Worm (Caenorhabditis elegans) whole organism, L3 larva: ENCODE measurements around the gene ndus-8.

ENCODE experiments used
- ceh-16 ChIP-seq: sonication (generic microtip); optimal IDR thresholded peaks from 2 replicates; lab custom pipeline; 2017; ENCODE audit warnings: missing biosample characterization, missing genetic modification characterization
- ceh-28 ChIP-seq: fragments of 150-350 bp; optimal IDR thresholded peaks from 2 replicates; lab custom pipeline; 2014; ENCODE audit warnings: missing biosample characterization, missing genetic modification reagents, missing genetic modification characterization
- ceh-82 ChIP-seq: fragments of 150-350 bp; optimal IDR thresholded peaks from 2 replicates; lab custom pipeline; 2014; ENCODE audit warnings: missing biosample characterization, missing genetic modification characterization
- ceh-9 ChIP-seq: sonication (generic microtip); optimal IDR thresholded peaks from 2 replicates; lab custom pipeline; 2018; ENCODE audit warnings: missing biosample characterization, missing genetic modification characterization
- daf-12 ChIP-seq: fragments of 150-350 bp; optimal IDR thresholded peaks from 2 replicates; lab custom pipeline; 2014; ENCODE audit warnings: missing biosample characterization, missing genetic modification reagents, missing genetic modification characterization
- egl-27 ChIP-seq: sonication (generic microtip); optimal IDR thresholded peaks from 4 replicates; lab custom pipeline; 2017; ENCODE audit warnings: missing biosample characterization, missing genetic modification reagents, missing genetic modification characterization
- egl-5 ChIP-seq: fragments of 150-350 bp; optimal IDR thresholded peaks from 2 replicates; lab custom pipeline; 2017; ENCODE audit warnings: missing biosample characterization, missing genetic modification reagents, missing genetic modification characterization, inconsistent platforms
- elt-1 ChIP-seq: fragments of 150-350 bp; optimal IDR thresholded peaks from 2 replicates; lab custom pipeline; 2014; ENCODE audit warnings: missing biosample characterization, missing genetic modification characterization
- elt-3 ChIP-seq, 3 experiments: fragments of 150-350 bp in 1 of 3; sonication (generic microtip) in 2 of 3; optimal IDR thresholded peaks; 2 replicates in 2 of 3; 4 replicates in 1 of 3; lab custom pipeline; 2014 to 2017; ENCODE audit warnings: missing biosample characterization in 3 of 3, missing genetic modification characterization in 3 of 3
- fkh-2 ChIP-seq: fragments of 150-350 bp; optimal IDR thresholded peaks from 2 replicates; lab custom pipeline; 2014; ENCODE audit warnings: missing biosample characterization, missing genetic modification reagents, missing genetic modification characterization
- jun-1 ChIP-seq: fragments of 150-350 bp; optimal IDR thresholded peaks from 2 replicates; lab custom pipeline; 2014; ENCODE audit warnings: missing biosample characterization, missing genetic modification reagents, missing genetic modification characterization
- lin-15B ChIP-seq: fragments of 150-350 bp; optimal IDR thresholded peaks from 2 replicates; lab custom pipeline; 2014; ENCODE audit warnings: missing biosample characterization, missing genetic modification characterization
- lsy-12 ChIP-seq: sonication (generic microtip); optimal IDR thresholded peaks from 2 replicates; lab custom pipeline; 2016; ENCODE audit warnings: mild to moderate bottlenecking, missing genetic modification characterization, missing compliant biosample characterization
- mdl-1 ChIP-seq: fragments of 150-350 bp; optimal IDR thresholded peaks from 2 replicates; lab custom pipeline; 2014; ENCODE audit warnings: missing biosample characterization, missing genetic modification characterization
- mml-1 ChIP-seq: fragments of 150-350 bp; sonication (generic microtip); optimal IDR thresholded peaks from 3 replicates; lab custom pipeline; 2014; ENCODE audit warnings: missing biosample characterization, missing genetic modification characterization
- nfya-1 ChIP-seq: sonication (generic microtip); optimal IDR thresholded peaks from 2 replicates; lab custom pipeline; 2017; ENCODE audit warnings: missing genetic modification characterization, mild to moderate bottlenecking, missing compliant biosample characterization, antibody characterized with exemption, moderate library complexity; ENCODE audit not compliant: insufficient read depth
- nhr-12 ChIP-seq: fragments of 150-350 bp; optimal IDR thresholded peaks from 2 replicates; lab custom pipeline; 2014; ENCODE audit warnings: missing biosample characterization, missing genetic modification characterization
- nhr-23 ChIP-seq: fragments of 150-350 bp; optimal IDR thresholded peaks from 2 replicates; lab custom pipeline; 2014; ENCODE audit warnings: missing biosample characterization, missing genetic modification reagents, missing genetic modification characterization
- nhr-237 ChIP-seq: fragments of 150-350 bp; optimal IDR thresholded peaks from 2 replicates; lab custom pipeline; 2014; ENCODE audit warnings: missing biosample characterization, missing genetic modification characterization
- nhr-25 ChIP-seq: sonication (generic microtip); optimal IDR thresholded peaks from 2 replicates; lab custom pipeline; 2017; ENCODE audit warnings: missing biosample characterization, missing genetic modification characterization
- nhr-43 ChIP-seq: sonication (generic microtip); optimal IDR thresholded peaks from 2 replicates; lab custom pipeline; 2016; ENCODE audit warnings: mild to moderate bottlenecking, missing genetic modification characterization, missing compliant biosample characterization; ENCODE audit not compliant: poor library complexity, severe bottlenecking
- nhr-67 ChIP-seq: fragments of 150-350 bp; optimal IDR thresholded peaks from 2 replicates; lab custom pipeline; 2014; ENCODE audit warnings: missing biosample characterization, missing genetic modification characterization
- nhr-76 ChIP-seq: fragments of 150-350 bp; sonication (generic microtip); optimal IDR thresholded peaks from 5 replicates; lab custom pipeline; 2014; ENCODE audit warnings: missing biosample characterization, missing genetic modification characterization
- pha-4 ChIP-seq: fragments of 150-350 bp; optimal IDR thresholded peaks from 2 replicates; lab custom pipeline; 2014; ENCODE audit warnings: missing biosample characterization, missing genetic modification reagents, missing genetic modification characterization
- pqm-1 ChIP-seq: fragments of 150-350 bp; optimal IDR thresholded peaks from 2 replicates; lab custom pipeline; 2017; ENCODE audit warnings: missing biosample characterization, missing genetic modification characterization, inconsistent platforms
- unc-39 ChIP-seq: sonication (generic microtip); optimal IDR thresholded peaks from 4 replicates; lab custom pipeline; 2017; ENCODE audit warnings: missing biosample characterization, missing genetic modification characterization
- unc-62 ChIP-seq: fragments of 150-350 bp; sonication (generic microtip); optimal IDR thresholded peaks from 4 replicates; lab custom pipeline; 2014; ENCODE audit warnings: missing biosample characterization, missing genetic modification reagents, missing genetic modification characterization
- zag-1 ChIP-seq: fragments of 150-350 bp; optimal IDR thresholded peaks from 2 replicates; lab custom pipeline; 2014; ENCODE audit warnings: missing biosample characterization, missing genetic modification characterization
- ztf-11 ChIP-seq: fragments of 150-350 bp; optimal IDR thresholded peaks from 2 replicates; lab custom pipeline; 2014; ENCODE audit warnings: missing biosample characterization, missing genetic modification characterization
- ztf-4 ChIP-seq: fragments of 150-350 bp; optimal IDR thresholded peaks from 2 replicates; lab custom pipeline; 2014; ENCODE audit warnings: missing biosample characterization, missing genetic modification characterization

ndus-8 gene

DNA sequence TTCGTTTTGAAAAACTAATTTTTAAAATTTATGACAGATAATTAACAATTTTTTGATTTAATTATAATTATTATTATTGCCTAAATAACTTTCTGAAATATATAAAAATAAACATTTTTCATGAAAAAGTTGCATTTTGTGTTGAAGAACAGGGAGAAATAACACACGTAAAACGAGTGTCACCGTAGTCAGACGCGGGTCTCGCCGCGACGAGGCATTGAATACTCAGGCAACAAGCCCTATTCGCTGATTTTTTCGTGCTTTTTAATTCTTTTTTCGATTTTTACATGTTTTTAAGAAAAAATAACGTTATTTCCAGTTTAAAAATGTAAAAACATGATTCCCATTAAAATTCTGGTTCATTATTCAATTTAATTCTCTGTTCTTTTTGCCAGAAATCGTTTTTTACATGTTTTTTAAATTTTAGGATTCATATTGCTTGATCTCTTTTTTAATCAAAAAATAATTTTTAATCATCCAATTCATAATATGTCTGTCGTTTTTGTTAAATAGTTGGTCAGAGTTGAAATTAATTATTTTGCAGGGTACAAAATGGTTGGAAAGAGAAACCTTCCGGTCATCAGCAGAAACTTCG is 26.0 kb downstream of the ndus-8 start, which contains the start of gene rpl-6 (continued):
- TF ChIP-seq nhr-76 (tag; lab: Kevin White, UChicago) = peak; percentile 1
- peak in 1 of 3 experiments; percentile 72 for TF ChIP-seq elt-3 (tag; optimal IDR thresholded peaks at IDR 0.05; lab: Kevin White, UChicago)

- TF ChIP-seq ztf-4 (tag; lab: Kevin White, UChicago) (no peak), nhr-25 (tag; lab: Kevin White, UChicago) (peak; percentile 58), nhr-23 (tag; lab: Kevin White, UChicago) (peak; percentile 68), elt-3 (tag; optimal IDR thresholded peaks at IDR 0.05; lab: Kevin White, UChicago) (peak in 1 of 3 experiments; percentile 44), nfya-1 (tag; lab: Kevin White, UChicago) (no peak), daf-12 (tag; lab: Kevin White, UChicago) (no peak), pha-4 (tag; lab: Kevin White, UChicago) (no peak), lsy-12 (peak; percentile 5), ceh-28 (peak; percentile 49), jun-1 (tag; lab: Kevin White, UChicago) (no peak), nhr-76 (tag; lab: Kevin White, UChicago) (no peak)
These were observed 30.7 kb downstream of the ndus-8 start for ce11 chrIII:7203130-7203775.

ce11 chrIII:7201378-7202256 is 32.4 kb downstream of the ndus-8 start, which contains the start of gene dpy-31:
dpy-31 (plus strand) TSS chrIII:7202206.
- TF ChIP-seq unc-39 (tag; lab: Kevin White, UChicago) (no peak), ceh-16 (tag; lab: Kevin White, UChicago) (no peak), lin-15B (no peak), ztf-11 (tag; lab: Kevin White, UChicago) (no peak), egl-5 (tag; lab: Kevin White, UChicago) (no peak), unc-62 (GFP tag; lab: Kevin White, UChicago) (no peak), pqm-1 (tag; lab: Kevin White, UChicago) (no peak), ceh-28 (no peak), mdl-1 (tag; lab: Kevin White, UChicago) (no peak), nhr-237 (tag; lab: Kevin White, UChicago) (no peak), nhr-43 (tag; lab: Kevin White, UChicago) (peak; percentile 62), nhr-23 (tag; lab: Kevin White, UChicago) (peak; percentile 89), fkh-2 (no peak), nhr-25 (tag; lab: Kevin White, UChicago) (peak; percentile 80), nhr-76 (tag; lab: Kevin White, UChicago) (no peak), ceh-82 (no peak), nhr-67 (tag; lab: Kevin White, UChicago) (no peak), ceh-9 (tag; lab: Kevin White, UChicago) (no peak), ztf-4 (tag; lab: Kevin White, UChicago) (no peak), elt-3 (tag; optimal IDR thresholded peaks at IDR 0.05; lab: Kevin White, UChicago) (peak in 1 of 3 experiments; percentile 47), mml-1 (no peak), zag-1 (tag; lab: Kevin White, UChicago) (no peak), egl-27 (no peak), elt-1 (tag; lab: Kevin White, UChicago) (no peak)

DNA sequence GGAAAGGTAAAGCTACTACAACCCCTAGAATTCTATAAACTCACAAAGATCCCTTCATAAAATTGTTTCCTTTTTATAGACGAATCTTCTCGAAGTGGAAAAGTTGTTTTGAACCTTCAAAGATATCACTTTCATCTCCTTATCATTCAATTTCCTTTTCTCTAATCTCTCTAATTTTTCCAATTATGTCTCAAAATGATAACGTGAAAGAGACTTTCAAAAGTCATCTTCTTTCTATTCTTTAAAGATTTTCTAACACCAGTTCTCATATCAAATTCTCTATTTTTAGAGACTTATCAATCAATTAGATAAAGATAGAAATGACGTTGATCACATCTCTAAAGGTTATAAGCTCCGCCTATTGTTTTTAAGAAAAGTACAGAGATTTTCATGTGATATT is 34.5 kb downstream of the ndus-8 start:
- TF ChIP-seq nhr-25 (tag; lab: Kevin White, UChicago) = peak; percentile 5
- TF ChIP-seq nhr-43 (tag; lab: Kevin White, UChicago) = peak; percentile 32
- TF ChIP-seq nhr-23 (tag; lab: Kevin White, UChicago) = peak; percentile 47
- no peak for TF ChIP-seq zag-1 (tag; lab: Kevin White, UChicago)

DNA sequence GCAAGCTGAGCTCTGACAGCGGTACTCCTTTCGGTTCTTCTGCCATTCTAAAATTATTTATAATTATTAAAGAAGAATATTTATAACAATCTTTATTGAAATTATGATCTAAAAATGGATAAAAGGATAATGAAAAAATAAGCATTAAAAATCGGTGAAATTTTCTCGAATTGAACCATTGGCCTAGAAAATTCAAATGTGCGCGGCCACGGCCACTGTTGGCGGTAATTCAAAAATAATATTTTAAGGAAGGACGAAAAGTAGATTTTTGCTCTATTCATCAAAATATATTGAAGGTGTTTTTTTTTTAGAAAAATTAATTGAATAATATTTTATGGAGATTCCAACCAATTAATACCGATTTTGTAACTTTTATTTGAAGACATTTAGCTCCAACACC is 35.2 kb downstream of the ndus-8 start, which contains the start of gene pfd-5:
TSS of gene pfd-5 (minus strand) at position 47 of the 400 bp plus-strand sequence.
- no peak for TF ChIP-seq daf-12 (tag; lab: Kevin White, UChicago)
- peak; percentile 84 for TF ChIP-seq nhr-43 (tag; lab: Kevin White, UChicago)
- peak; percentile 76 for TF ChIP-seq pha-4 (tag; lab: Kevin White, UChicago)
- no peak for TF ChIP-seq unc-62 (GFP tag; lab: Kevin White, UChicago)
- TF ChIP-seq nhr-23 (tag; lab: Kevin White, UChicago) = peak; percentile 45
- TF ChIP-seq nfya-1 (tag; lab: Kevin White, UChicago) = peak; percentile 64
- peak; percentile 3 for TF ChIP-seq egl-5 (tag; lab: Kevin White, UChicago)
- TF ChIP-seq unc-39 (tag; lab: Kevin White, UChicago) = no peak
- TF ChIP-seq nhr-12 (tag; lab: Kevin White, UChicago) = no peak
- TF ChIP-seq lsy-12 = peak; percentile 7
- no peak for TF ChIP-seq egl-27
- TF ChIP-seq ceh-9 (tag; lab: Kevin White, UChicago) = no peak
- TF ChIP-seq jun-1 (tag; lab: Kevin White, UChicago) = no peak
- TF ChIP-seq lin-15B = peak; percentile 61
- TF ChIP-seq nhr-25 (tag; lab: Kevin White, UChicago) = peak; percentile 15
